Worm (Caenorhabditis elegans): Measurements from ENCODE around the gene M70.3.

DNA sequence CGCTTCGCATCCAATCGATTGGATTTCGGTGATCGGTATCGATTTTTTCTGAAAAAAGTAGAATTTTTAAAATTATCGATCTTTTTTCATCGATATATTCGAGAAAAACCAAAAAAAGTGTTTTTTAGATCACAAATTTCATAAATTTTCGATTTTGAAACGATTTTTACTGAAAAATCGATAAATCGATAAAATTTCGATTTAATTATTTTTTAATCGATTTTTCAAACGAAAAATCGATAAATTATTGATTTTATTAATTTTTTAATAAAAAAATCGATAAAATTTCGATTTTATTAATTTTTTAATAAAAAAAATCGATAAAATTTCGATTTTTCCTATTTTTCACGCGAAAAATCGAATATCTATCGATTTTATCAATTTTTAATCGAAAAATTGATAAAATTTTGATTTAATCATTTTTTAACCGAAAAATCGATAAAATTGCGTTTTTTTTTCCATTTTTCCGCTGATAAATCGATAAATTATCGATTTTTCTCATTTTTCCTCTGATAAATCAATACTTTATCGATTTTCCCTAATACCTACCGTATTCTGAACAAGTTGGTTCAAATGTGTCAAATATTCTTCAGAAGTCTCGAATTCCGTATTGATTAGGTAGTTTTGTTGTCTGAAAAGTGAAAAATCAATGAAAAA is 11.3 kb upstream of the M70.3 start:
- TF ChIP-seq dpl-1 (GFP tag; optimal IDR thresholded peaks at IDR 0.05) (no peak), K11D2.4 (GFP tag; IDR thresholded peaks at IDR 0.05) (no peak), cebp-2 (GFP tag; IDR thresholded peaks at IDR 0.05) (no peak), ztf-18 (tag; optimal IDR thresholded peaks at IDR 0.05) (no peak), atf-7 (tag; optimal IDR thresholded peaks at IDR 0.05) (no peak), lin-35 (GFP tag; optimal IDR thresholded peaks at IDR 0.05) (no peak), ama-1 (optimal IDR thresholded peaks at IDR 0.05) (no peak), ama-1 (GFP tag; optimal IDR thresholded peaks at IDR 0.05) (no peak), mxl-1 (tag; optimal IDR thresholded peaks at IDR 0.05) (no peak), F52B5.7 (tag; optimal IDR thresholded peaks at IDR 0.05) (no peak), unc-62 (GFP tag; optimal IDR thresholded peaks at IDR 0.05) (no peak), let-607 (tag; optimal IDR thresholded peaks at IDR 0.05) (no peak), F49E8.2 (tag; optimal IDR thresholded peaks at IDR 0.05; ENCODE audit: insufficient read depth) (no peak), ztf-26 (tag; optimal IDR thresholded peaks at IDR 0.05) (no peak), Y79H2A.3 (GFP tag; conservative IDR thresholded peaks at IDR 0.05) (no peak)
